Fruit fly (Drosophila melanogaster) whole organism, pupa: Measurements from ENCODE around the gene CG31524.

Source experiments
- CG13204 ChIP-seq: fragments of 200-800 bp; sonication (Bioruptor generic); optimal IDR thresholded peaks from 2 replicates; lab custom pipeline; 2018; ENCODE audit warnings: missing biosample characterization, mild to moderate bottlenecking, missing genetic modification characterization, moderate library complexity
- CG8159 ChIP-seq: fragments of 200-800 bp; sonication (Bioruptor generic); optimal IDR thresholded peaks from 3 replicates; lab custom pipeline; 2018; ENCODE audit warnings: missing biosample characterization, mild to moderate bottlenecking, missing genetic modification characterization, moderate library complexity
- EcR ChIP-seq: fragments of 200-800 bp; sonication (Bioruptor generic); optimal IDR thresholded peaks from 3 replicates; lab custom pipeline; 2019; ENCODE audit warnings: missing biosample characterization, missing genetic modification characterization, mild to moderate bottlenecking, moderate library complexity, missing genetic modification reagents
- Pif1A ChIP-seq: fragments of 200-800 bp; sonication (Bioruptor generic); optimal IDR thresholded peaks from 3 replicates; lab custom pipeline; 2016; ENCODE audit warnings: missing biosample characterization, missing genetic modification characterization
- Snoo ChIP-seq: fragments of 200-800 bp; sonication (Bioruptor generic); optimal IDR thresholded peaks from 3 replicates; lab custom pipeline; 2017; ENCODE audit warnings: missing biosample characterization, mild to moderate bottlenecking, missing genetic modification characterization, inconsistent platforms
- fd96Ca ChIP-seq: fragments of 200-800 bp; sonication (Bioruptor generic); IDR thresholded peaks from 3 replicates; pipeline ENCODE4 v1.3.6; 2022; ENCODE audit warnings: missing biosample characterization, missing genetic modification characterization

DNA sequence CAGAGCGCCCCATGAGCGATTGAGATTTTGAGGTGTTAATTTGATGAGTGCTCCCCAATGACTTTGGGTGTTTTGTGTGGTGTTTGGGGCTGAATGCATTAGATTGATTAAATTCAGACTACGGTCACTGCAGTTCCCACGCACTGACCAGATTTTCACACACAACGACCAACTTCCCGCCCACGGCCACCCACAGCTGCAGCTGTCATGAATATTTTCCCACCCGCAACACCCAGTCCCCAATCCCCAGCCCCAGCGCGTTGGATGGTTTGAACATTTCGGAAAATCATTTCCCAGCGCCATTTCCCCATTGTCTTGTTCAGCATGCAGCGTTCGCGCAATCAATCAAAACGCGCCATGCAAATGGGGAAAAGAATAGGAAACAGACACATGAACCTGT lies 27.3 kb upstream of the CG31524 start:
- TF ChIP-seq CG8159 (tag; lab: Kevin White, UChicago) = no peak
- no peak for TF ChIP-seq EcR (GFP tag; lab: Kevin White, UChicago)
- no peak for TF ChIP-seq Snoo
- no peak for TF ChIP-seq CG13204
- no peak for TF ChIP-seq fd96Ca (GFP tag; lab: Robert Waterston, UW)
- TF ChIP-seq Pif1A (GFP tag; lab: Kevin White, UChicago) = no peak
